Fruit fly (Drosophila melanogaster): Measurements from ENCODE around the gene CG7457.
A peak's percentile ranks its signal among the peaks of the same experiment; 100 is the strongest.

CG7457 gene

DNA sequence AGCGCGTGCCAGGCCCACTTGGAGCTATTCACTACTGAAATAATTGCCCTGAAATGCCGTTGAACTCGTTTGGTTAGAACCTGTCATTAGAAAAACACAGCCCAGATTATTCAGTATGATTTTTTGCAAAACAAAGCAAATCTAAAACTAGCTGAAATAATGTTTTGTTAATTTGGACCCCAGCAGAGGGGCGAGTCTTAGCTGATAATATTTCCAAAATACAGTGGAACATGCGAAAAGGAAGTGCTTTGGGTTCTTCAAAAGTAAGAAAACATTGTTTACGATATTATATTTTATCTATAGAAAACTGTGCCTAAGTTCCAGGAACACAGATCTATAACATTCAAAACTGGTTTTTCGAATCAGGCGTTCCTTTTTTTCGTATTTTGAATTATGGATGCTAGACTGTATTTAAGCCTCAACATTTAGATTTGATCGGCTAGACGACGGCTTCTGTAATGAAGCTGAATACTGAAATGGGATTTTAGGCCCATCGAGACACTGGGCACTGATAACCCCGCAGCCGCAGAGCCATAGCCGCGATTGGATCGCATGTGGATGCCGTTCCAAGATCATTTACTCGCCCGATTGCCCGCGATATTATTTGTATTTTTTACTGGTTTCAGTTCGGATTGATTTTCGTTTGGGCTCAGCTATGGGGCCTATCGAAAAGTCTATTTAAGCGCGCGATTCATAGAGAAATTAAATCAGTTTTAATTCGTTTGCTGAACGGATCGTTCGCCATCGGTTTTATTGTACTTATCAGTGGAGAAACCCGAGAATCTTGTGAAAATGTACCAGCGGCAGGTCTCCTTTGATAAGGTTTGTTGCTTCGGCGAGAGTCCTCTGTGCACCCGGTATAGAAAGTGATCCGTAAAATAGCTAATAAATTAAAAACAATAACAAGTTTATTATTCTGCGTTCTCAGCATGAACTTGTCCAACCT, 33.8 kb upstream of the CG7457 start, which contains the start of gene Hn (continued):
- TF ChIP-seq CG34376 (GFP tag; optimal IDR thresholded peaks at IDR 0.05) (peak; percentile 86), Vsx1 (GFP tag; optimal IDR thresholded peaks at IDR 0.05) (no peak), HLH3B (GFP tag; IDR thresholded peaks at IDR 0.05) (no peak), H2.0 (GFP tag; IDR thresholded peaks at IDR 0.05) (no peak), MBD-R2 (GFP tag; IDR thresholded peaks at IDR 0.05) (0 out of 2 replicates have a peak, but pooled peaks have one; percentile 17), gem (tag; optimal IDR thresholded peaks at IDR 0.05) (no peak), Chrac-16 (GFP tag; optimal IDR thresholded peaks at IDR 0.05) (no peak), Dek (tag; optimal IDR thresholded peaks at IDR 0.05) (no peak), CG5245 (GFP tag; optimal IDR thresholded peaks at IDR 0.05) (no peak), onecut (GFP tag; IDR thresholded peaks at IDR 0.05) (no peak), bcd (GFP tag; optimal IDR thresholded peaks at IDR 0.05) (peak; percentile 23), wor (GFP tag; IDR thresholded peaks at IDR 0.05) (no peak), slbo (GFP tag; IDR thresholded peaks at IDR 0.05) (peak; percentile 69), NC2α (GFP tag; optimal IDR thresholded peaks at IDR 0.05) (no peak), HLH54F (GFP tag; optimal IDR thresholded peaks at IDR 0.05) (peak; percentile 19), vfl (GFP tag; optimal IDR thresholded peaks at IDR 0.05) (peak; percentile 1), Sry-δ (GFP tag; optimal IDR thresholded peaks at IDR 0.05) (no peak), CG12769 (tag; optimal IDR thresholded peaks at IDR 0.05) (no peak), CG12155 (GFP tag; optimal IDR thresholded peaks at IDR 0.05) (peak; percentile 12), CG14014 (GFP tag; IDR thresholded peaks at IDR 0.05) (peak; percentile 22; the same call in 1 of the 2 replicates), Ada2b (GFP tag; IDR thresholded peaks at IDR 0.05) (0 out of 2 replicates have a peak, but pooled peaks have one; percentile 8), NFAT (GFP tag; IDR thresholded peaks at IDR 0.05) (0 out of 2 replicates have a peak, but pooled peaks have one; percentile 45), ssp (GFP tag; IDR thresholded peaks at IDR 0.05) (no peak), Hsf (GFP tag; optimal IDR thresholded peaks at IDR 0.05) (no peak), Six4 (GFP tag; optimal IDR thresholded peaks at IDR 0.05) (no peak), Bteb2 (GFP tag; optimal IDR thresholded peaks at IDR 0.05) (peak; percentile 2), CG6813 (GFP tag; optimal IDR thresholded peaks at IDR 0.05) (no peak), lilli (GFP tag; optimal IDR thresholded peaks at IDR 0.05) (peak; percentile 17), sens (GFP tag) (peak; percentile 76), lab (GFP tag; optimal IDR thresholded peaks at IDR 0.05) (peak; percentile 19), CG11093 (GFP tag; IDR thresholded peaks at IDR 0.05) (no peak), row (GFP tag; IDR thresholded peaks at IDR 0.05) (peak; percentile 39; the same call in 2 of the 3 replicates), CG34224 (GFP tag; IDR thresholded peaks at IDR 0.05; ENCODE audit: partially characterized antibody) (peak; percentile 20; the same call in 1 of the 3 replicates), trem (tag; optimal IDR thresholded peaks at IDR 0.05) (no peak), CG9932 (GFP tag; IDR thresholded peaks at IDR 0.05) (peak; percentile 80), zfh1 (GFP tag; IDR thresholded peaks at IDR 0.05) (no peak), Ets65A (GFP tag) (peak; percentile 21), Med (GFP tag) (peak; percentile 83)

dm6 chr3L:7754109-7754508, 27.8 kb upstream of the CG7457 start, which contains the start of gene CG7409:
Gene CG7409, plus strand, starts transcription at chr3L:7754409.
- TF ChIP-seq Sox102F (GFP tag; optimal IDR thresholded peaks at IDR 0.05) (peak; percentile 13), bab2 (GFP tag; optimal IDR thresholded peaks at IDR 0.05) (no peak), H15 (GFP tag; IDR thresholded peaks at IDR 0.05) (0 out of 3 replicates have a peak, but pooled peaks have one; percentile 25), Ets65A (GFP tag) (peak; percentile 52), sob (GFP tag; IDR thresholded peaks at IDR 0.05) (no peak), dysf (GFP tag; IDR thresholded peaks at IDR 0.05) (0 out of 3 replicates have a peak, but pooled peaks have one; percentile 10)
